Fruit fly (Drosophila melanogaster) whole organism, embryonic: ENCODE measurements around the gene CG31121.

ENCODE experiments used
- Atf-2 ChIP-seq: fragments of 200-800 bp; sonication (Bioruptor generic); optimal IDR thresholded peaks from 2 replicates; lab custom pipeline; 2016; ENCODE audit warnings: missing biosample characterization, missing genetic modification characterization
- CG10267 ChIP-seq: fragments of 200-800 bp; sonication (Bioruptor generic); optimal IDR thresholded peaks from 2 replicates; lab custom pipeline; 2018; ENCODE audit warnings: missing biosample characterization, mild to moderate bottlenecking, missing genetic modification characterization, moderate library complexity
- CG10431 ChIP-seq: fragments of 200-800 bp; sonication (Bioruptor generic); optimal IDR thresholded peaks from 3 replicates; lab custom pipeline; 2018; ENCODE audit warnings: missing biosample characterization, mild to moderate bottlenecking, missing genetic modification characterization
- CG11247 ChIP-seq: fragments of 200-800 bp; sonication (Bioruptor generic); IDR thresholded peaks from 2 replicates; pipeline ENCODE4 v1.3.6; 2022; ENCODE audit warnings: missing biosample characterization, missing genetic modification characterization
- CG12299 ChIP-seq: fragments of 200-800 bp; sonication (Bioruptor generic); optimal IDR thresholded peaks from 2 replicates; lab custom pipeline; 2018; ENCODE audit warnings: missing biosample characterization, mild to moderate bottlenecking, missing genetic modification characterization
- CG13775 ChIP-seq: fragments of 200-800 bp; sonication (Bioruptor generic); optimal IDR thresholded peaks from 3 replicates; lab custom pipeline; 2017; ENCODE audit warnings: missing biosample characterization, mild to moderate bottlenecking, missing genetic modification characterization
- CG18011 ChIP-seq: fragments of 200-800 bp; sonication (Bioruptor generic); optimal IDR thresholded peaks from 2 replicates; lab custom pipeline; 2017; ENCODE audit warnings: missing biosample characterization, missing genetic modification characterization, mild to moderate bottlenecking, moderate library complexity, missing genotype
- CG2712 ChIP-seq: fragments of 200-800 bp; optimal IDR thresholded peaks from 3 replicates; lab custom pipeline; 2019; ENCODE audit warnings: missing biosample characterization, mild to moderate bottlenecking, missing genetic modification characterization, moderate library complexity
- CG31441 ChIP-seq: fragments of 200-800 bp; sonication (Bioruptor generic); IDR thresholded peaks from 2 replicates; pipeline ENCODE4 v1.3.6; 2022; ENCODE audit warnings: missing biosample characterization, missing genetic modification characterization
- CG3995 ChIP-seq: fragments of 200-800 bp; sonication (Bioruptor generic); optimal IDR thresholded peaks from 3 replicates; lab custom pipeline; 2016; ENCODE audit warnings: missing biosample characterization, missing genetic modification characterization
- CG4730 ChIP-seq: fragments of 200-800 bp; sonication (Bioruptor generic); IDR thresholded peaks from 2 replicates; pipeline ENCODE4 v1.3.6; 2022; ENCODE audit warnings: missing biosample characterization, missing genetic modification characterization
- CG7357 ChIP-seq: fragments of 200-800 bp; sonication (Bioruptor generic); IDR thresholded peaks from 3 replicates; pipeline ENCODE4 v1.3.6; 2022; ENCODE audit warnings: missing biosample characterization, missing genetic modification characterization
- CG7556 ChIP-seq: fragments of 200-800 bp; sonication (Bioruptor generic); optimal IDR thresholded peaks from 2 replicates; lab custom pipeline; 2017; ENCODE audit warnings: missing biosample characterization, mild to moderate bottlenecking, missing genetic modification characterization
- CG8290 ChIP-seq, 3 experiments: fragments of 200-800 bp; sonication (Bioruptor generic); optimal IDR thresholded peaks; 2 replicates each; lab custom pipeline; 2016 to 2019; ENCODE audit warnings: missing biosample characterization in 3 of 3, missing genetic modification characterization in 3 of 3, mild to moderate bottlenecking in 2 of 3, moderate library complexity in 1 of 3
- CG8924 ChIP-seq: fragments of 200-800 bp; optimal IDR thresholded peaks from 3 replicates; lab custom pipeline; 2019; ENCODE audit warnings: missing biosample characterization, mild to moderate bottlenecking, missing genetic modification characterization, moderate library complexity
- CG9215 ChIP-seq: fragments of 200-800 bp; sonication (Bioruptor generic); IDR thresholded peaks from 2 replicates; pipeline ENCODE4 v1.3.6; 2022; ENCODE audit warnings: missing biosample characterization, missing genetic modification characterization
- E2f1 ChIP-seq: fragments of 200-800 bp; sonication (Bioruptor generic); IDR thresholded peaks from 2 replicates; pipeline ENCODE4 v1.3.6; 2022; ENCODE audit warnings: missing biosample characterization, missing genetic modification characterization
- H15 ChIP-seq: fragments of 200-800 bp; sonication (Bioruptor generic); IDR thresholded peaks from 3 replicates; pipeline ENCODE4 v1.3.6; 2022; ENCODE audit warnings: missing biosample characterization, missing genetic modification characterization
- MESR4 ChIP-seq: fragments of 200-800 bp; sonication (Bioruptor generic); optimal IDR thresholded peaks from 2 replicates; lab custom pipeline; 2018; ENCODE audit warnings: missing biosample characterization, mild to moderate bottlenecking, missing genetic modification characterization, moderate library complexity
- Med ChIP-seq: fragments of 200-800 bp; sonication (Bioruptor generic); peaks from one replicate; lab custom pipeline; 2016; ENCODE audit warnings: missing biosample characterization, missing genetic modification characterization, mild to moderate bottlenecking, inconsistent platforms, moderate library complexity
- Nf-YA ChIP-seq: fragments of 200-800 bp; sonication (Bioruptor generic); IDR thresholded peaks from 2 replicates; pipeline ENCODE4 v1.3.6; 2022; ENCODE audit warnings: missing biosample characterization, missing genetic modification characterization
- Opbp ChIP-seq: fragments of 200-800 bp; sonication (Bioruptor generic); IDR thresholded peaks from 3 replicates; pipeline ENCODE4 v1.3.6; 2022; ENCODE audit warnings: missing biosample characterization, missing genetic modification characterization; ENCODE audit not compliant: partially characterized antibody
- Six4 ChIP-seq: fragments of 200-800 bp; sonication (Bioruptor generic); optimal IDR thresholded peaks from 2 replicates; lab custom pipeline; 2016; ENCODE audit warnings: missing biosample characterization, missing genetic modification characterization
- Sry-β ChIP-seq: fragments of 200-800 bp; sonication (Bioruptor generic); optimal IDR thresholded peaks from 2 replicates; lab custom pipeline; 2018; ENCODE audit warnings: missing biosample characterization, mild to moderate bottlenecking, missing genetic modification characterization, moderate library complexity
- Vsx1 ChIP-seq: fragments of 200-800 bp; sonication (Bioruptor generic); optimal IDR thresholded peaks from 2 replicates; lab custom pipeline; 2017; ENCODE audit warnings: missing biosample characterization, mild to moderate bottlenecking, missing genetic modification characterization, missing genetic modification reagents
- Xbp1 ChIP-seq: fragments of 200-800 bp; sonication (Bioruptor generic); optimal IDR thresholded peaks from 3 replicates; lab custom pipeline; 2016; ENCODE audit warnings: missing biosample characterization, mild to moderate bottlenecking, missing genetic modification characterization
- YL-1 ChIP-seq: fragments of 200-800 bp; sonication (Bioruptor generic); optimal IDR thresholded peaks from 3 replicates; lab custom pipeline; 2017; ENCODE audit warnings: missing biosample characterization, mild to moderate bottlenecking, missing genetic modification characterization
- al ChIP-seq: fragments of 200-800 bp; sonication (Bioruptor generic); IDR thresholded peaks from 2 replicates; pipeline ENCODE4 v1.3.6; 2022; ENCODE audit warnings: missing biosample characterization, missing genetic modification characterization
- br ChIP-seq: fragments of >200 bp; optimal IDR thresholded peaks from 2 replicates; lab custom pipeline; 2017
- btn ChIP-seq: fragments of 200-800 bp; sonication (Bioruptor generic); optimal IDR thresholded peaks from 2 replicates; lab custom pipeline; 2016; ENCODE audit warnings: missing biosample characterization, missing genetic modification characterization
- dimm ChIP-seq: fragments of 200-800 bp; sonication (Bioruptor generic); IDR thresholded peaks from 2 replicates; pipeline ENCODE4 v1.3.6; 2022; ENCODE audit warnings: missing biosample characterization, missing genetic modification characterization
- gfzf ChIP-seq: fragments of 200-800 bp; sonication (Bioruptor generic); optimal IDR thresholded peaks from 2 replicates; lab custom pipeline; 2016; ENCODE audit warnings: missing biosample characterization, mild to moderate bottlenecking, missing genetic modification characterization, moderate library complexity
- hb ChIP-seq: fragments of 200-800 bp; sonication (Bioruptor generic); IDR thresholded peaks from 3 replicates; pipeline ENCODE4 v1.3.6; 2022; ENCODE audit warnings: missing biosample characterization, missing genetic modification characterization; ENCODE audit not compliant: partially characterized antibody
- hkb ChIP-seq, 2 experiments: fragments of 200-800 bp in 1 of 2; fragments of >200 bp in 1 of 2; sonication (Bioruptor generic) in 1 of 2; IDR thresholded peaks in 1 of 2; optimal IDR thresholded peaks in 1 of 2; 2 replicates each; pipeline versions ENCODE4 v1.3.6 to Lab custom; 2017 to 2022; ENCODE audit warnings: missing biosample characterization in 1 of 2, missing genetic modification characterization in 1 of 2
- odd ChIP-seq: fragments of 200-800 bp; sonication (Bioruptor generic); optimal IDR thresholded peaks from 2 replicates; lab custom pipeline; 2017; ENCODE audit warnings: missing biosample characterization, mild to moderate bottlenecking, missing genetic modification characterization
- pfk ChIP-seq: fragments of 200-800 bp; sonication (Bioruptor generic); optimal IDR thresholded peaks from 2 replicates; lab custom pipeline; 2018; ENCODE audit warnings: missing biosample characterization, mild to moderate bottlenecking, missing genetic modification characterization, moderate library complexity
- stwl ChIP-seq: fragments of 200-800 bp; sonication (Bioruptor generic); optimal IDR thresholded peaks from 3 replicates; lab custom pipeline; 2018; ENCODE audit warnings: missing biosample characterization, mild to moderate bottlenecking, missing genetic modification characterization, moderate library complexity
- z ChIP-seq: fragments of 200-800 bp; sonication (Bioruptor generic); IDR thresholded peaks from 3 replicates; pipeline ENCODE4 v1.3.6; 2022; ENCODE audit warnings: missing biosample characterization, missing genetic modification characterization
- zen ChIP-seq: fragments of 200-800 bp; sonication (Bioruptor generic); optimal IDR thresholded peaks from 3 replicates; lab custom pipeline; 2018; ENCODE audit warnings: missing biosample characterization, mild to moderate bottlenecking, missing genetic modification characterization, moderate library complexity

CG31121 gene

dm6 chr3R:24926752-24927320, 32.4 kb upstream of the CG31121 start (continued):
- TF ChIP-seq Opbp (GFP tag; lab: Robert Waterston, UW) (no peak), z (no peak), CG8924 (tag; lab: Kevin White, UChicago) (no peak), H15 (GFP tag; lab: Robert Waterston, UW) (no peak), CG2712 (no peak), Six4 (GFP tag; lab: Kevin White, UChicago) (no peak), CG10431 (GFP tag; lab: Kevin White, UChicago) (no peak), Atf-2 (no peak), YL-1 (GFP tag; lab: Kevin White, UChicago) (no peak), CG11247 (GFP tag; lab: Robert Waterston, UW) (no peak), CG18011 (GFP tag; lab: Kevin White, UChicago) (peak; percentile 82), CG3995 (peak; percentile 94), odd (no peak), Sry-β (GFP tag; lab: Kevin White, UChicago) (peak; percentile 45), al (GFP tag; lab: Robert Waterston, UW) (no peak), CG7357 (GFP tag; lab: Robert Waterston, UW) (no peak), dimm (no peak), Med (no peak), CG8290 (GFP tag; optimal IDR thresholded peaks at IDR 0.05; lab: Kevin White, UChicago) (no peak), CG8290 (tag; optimal IDR thresholded peaks at IDR 0.05; lab: Kevin White, UChicago) (no peak), Nf-YA (GFP tag; lab: Robert Waterston, UW) (no peak), btn (GFP tag; lab: Kevin White, UChicago) (no peak), zen (tag; lab: Kevin White, UChicago) (no peak), CG12299 (tag; lab: Kevin White, UChicago) (no peak), CG31441 (GFP tag; lab: Robert Waterston, UW) (peak; percentile 43), hkb (optimal IDR thresholded peaks at IDR 0.05; lab: Kevin White, UChicago) (no peak), hkb (GFP tag; IDR thresholded peaks at IDR 0.05; lab: Robert Waterston, UW) (no peak), CG13775 (no peak), E2f1 (GFP tag; lab: Robert Waterston, UW) (no peak), MESR4 (no peak), Vsx1 (GFP tag; lab: Kevin White, UChicago) (peak; percentile 80), CG4730 (GFP tag; lab: Robert Waterston, UW) (no peak), pfk (GFP tag; lab: Kevin White, UChicago) (no peak)

- no peak for TF ChIP-seq hb
- no peak for TF ChIP-seq odd
- TF ChIP-seq stwl (tag; lab: Kevin White, UChicago) = peak; percentile 67
- TF ChIP-seq gfzf (GFP tag; lab: Kevin White, UChicago) = peak; percentile 6
- TF ChIP-seq CG7556 (GFP tag; lab: Kevin White, UChicago) = no peak
- no peak for TF ChIP-seq CG9215 (GFP tag; lab: Robert Waterston, UW)
- TF ChIP-seq CG10267 = peak; percentile 13
- TF ChIP-seq br (lab: Kevin White, UChicago) = no peak
- no peak for TF ChIP-seq Xbp1 (GFP tag; lab: Kevin White, UChicago)
Measured at dm6 chr3R:24924916-24925315, 30.5 kb upstream of the CG31121 start, which contains the start of gene Trf4-2. TSS of gene Trf4-2 (plus strand) at chr3R:24925216.
